Fruit fly (Drosophila melanogaster) whole organism, prepupa: ENCODE results near the gene cpo.
A peak's percentile ranks its signal among the peaks of the same experiment; 100 is the strongest.

Experiments
- Blimp-1 ChIP-seq: fragments of 200-800 bp; sonication (Bioruptor generic); optimal IDR thresholded peaks from 3 replicates; lab custom pipeline; 2017; ENCODE audit warnings: missing biosample characterization, missing genetic modification characterization, mild to moderate bottlenecking, moderate library complexity, missing genetic modification reagents
- CG10631 ChIP-seq: fragments of 200-800 bp; sonication (Bioruptor generic); optimal IDR thresholded peaks from 2 replicates; lab custom pipeline; 2016; ENCODE audit warnings: missing biosample characterization, missing genetic modification characterization
- CG10669 ChIP-seq: fragments of 200-800 bp; sonication (Bioruptor generic); optimal IDR thresholded peaks from 3 replicates; lab custom pipeline; 2018; ENCODE audit warnings: missing biosample characterization, mild to moderate bottlenecking, missing genetic modification characterization, moderate library complexity
- CG11294 ChIP-seq: fragments of 200-800 bp; sonication (Bioruptor generic); IDR thresholded peaks from 2 replicates; pipeline ENCODE4 v1.3.6; 2022; ENCODE audit warnings: missing biosample characterization, missing genetic modification characterization
- CG11762 ChIP-seq: fragments of 200-800 bp; sonication (Bioruptor generic); optimal IDR thresholded peaks from 3 replicates; lab custom pipeline; 2016; ENCODE audit warnings: missing biosample characterization, missing genetic modification characterization; ENCODE audit not compliant: insufficient read depth
- CG11902 ChIP-seq: fragments of 200-800 bp; sonication (Bioruptor generic); optimal IDR thresholded peaks from 3 replicates; lab custom pipeline; 2016; ENCODE audit warnings: missing biosample characterization, missing genetic modification characterization
- CG15336 ChIP-seq: fragments of 200-800 bp; sonication (Bioruptor generic); IDR thresholded peaks from 2 replicates; pipeline ENCODE4 v1.3.6; 2022; ENCODE audit warnings: missing biosample characterization, missing genetic modification characterization
- CG16779 ChIP-seq: fragments of 200-800 bp; sonication (Bioruptor generic); optimal IDR thresholded peaks from 3 replicates; lab custom pipeline; 2017; ENCODE audit warnings: missing biosample characterization, mild to moderate bottlenecking, missing genetic modification characterization
- CG3032 ChIP-seq: fragments of 200-800 bp; optimal IDR thresholded peaks from 2 replicates; lab custom pipeline; 2019; ENCODE audit warnings: missing biosample characterization, mild to moderate bottlenecking, missing genetic modification characterization, moderate library complexity
- CG3919 ChIP-seq: fragments of 200-800 bp; sonication (Bioruptor generic); optimal IDR thresholded peaks from 3 replicates; lab custom pipeline; 2016; ENCODE audit warnings: missing biosample characterization, missing genetic modification characterization
- CG4318 ChIP-seq: fragments of 200-800 bp; sonication (Bioruptor generic); optimal IDR thresholded peaks from 3 replicates; lab custom pipeline; 2017; ENCODE audit warnings: missing biosample characterization, mild to moderate bottlenecking, missing genetic modification characterization
- CG6163 ChIP-seq: fragments of 200-800 bp; sonication (Bioruptor generic); IDR thresholded peaks from 3 replicates; pipeline ENCODE4 v1.3.6; 2022; ENCODE audit warnings: missing biosample characterization, missing genetic modification characterization
- CG6276 ChIP-seq: fragments of 200-800 bp; sonication (Bioruptor generic); optimal IDR thresholded peaks from 2 replicates; lab custom pipeline; 2017; ENCODE audit warnings: missing biosample characterization, mild to moderate bottlenecking, missing genetic modification characterization
- CG6792 ChIP-seq: fragments of 200-800 bp; sonication (Bioruptor generic); optimal IDR thresholded peaks from 3 replicates; lab custom pipeline; 2016; ENCODE audit warnings: missing biosample characterization, missing genetic modification characterization
- CG6808 ChIP-seq: fragments of 200-800 bp; sonication (Bioruptor generic); optimal IDR thresholded peaks from 3 replicates; lab custom pipeline; 2017; ENCODE audit warnings: missing biosample characterization, missing genetic modification characterization, mild to moderate bottlenecking, moderate library complexity, missing genetic modification reagents
- CG6854 ChIP-seq: fragments of 200-800 bp; sonication (Bioruptor generic); optimal IDR thresholded peaks from 2 replicates; lab custom pipeline; 2017; ENCODE audit warnings: missing biosample characterization, mild to moderate bottlenecking, missing genetic modification characterization
- CG7368 ChIP-seq: fragments of 200-800 bp; sonication (Bioruptor generic); optimal IDR thresholded peaks from 3 replicates; lab custom pipeline; 2016; ENCODE audit warnings: missing biosample characterization, missing genetic modification characterization
- CG8119 ChIP-seq: fragments of 200-800 bp; sonication (Bioruptor generic); IDR thresholded peaks from 3 replicates; pipeline ENCODE4 v1.3.6; 2022; ENCODE audit warnings: missing biosample characterization, missing genetic modification characterization
- CG8319 ChIP-seq: fragments of 200-800 bp; sonication (Bioruptor generic); optimal IDR thresholded peaks from 3 replicates; lab custom pipeline; 2016; ENCODE audit warnings: missing biosample characterization, missing genetic modification characterization
- CG8632 ChIP-seq: fragments of 200-800 bp; sonication (Bioruptor generic); optimal IDR thresholded peaks from 3 replicates; lab custom pipeline; 2016; ENCODE audit warnings: missing biosample characterization, missing genetic modification characterization
- CG9139 ChIP-seq: fragments of 200-800 bp; sonication (Bioruptor generic); optimal IDR thresholded peaks from 3 replicates; lab custom pipeline; 2017; ENCODE audit warnings: missing biosample characterization, mild to moderate bottlenecking, missing genetic modification characterization
- Eip75B ChIP-seq: fragments of 200-800 bp; sonication (Bioruptor generic); optimal IDR thresholded peaks from 3 replicates; lab custom pipeline; 2016; ENCODE audit warnings: missing biosample characterization, missing genetic modification characterization
- Eip78C ChIP-seq: fragments of 200-800 bp; sonication (Bioruptor generic); peaks from one replicate; lab custom pipeline; 2016; ENCODE audit warnings: missing biosample characterization, missing genetic modification characterization
- Eip93F ChIP-seq: fragments of 200-800 bp; sonication (Bioruptor generic); optimal IDR thresholded peaks from 2 replicates; lab custom pipeline; 2016; ENCODE audit warnings: missing biosample characterization, mild to moderate bottlenecking, missing genetic modification characterization
- Ets96B ChIP-seq: fragments of 200-800 bp; optimal IDR thresholded peaks from 2 replicates; lab custom pipeline; 2019; ENCODE audit warnings: missing biosample characterization, mild to moderate bottlenecking, missing genetic modification characterization, moderate library complexity
- Gug ChIP-seq: fragments of 200-800 bp; sonication (Bioruptor generic); IDR thresholded peaks from 2 replicates; pipeline ENCODE4 v1.3.6; 2022; ENCODE audit warnings: missing biosample characterization, missing genetic modification characterization
- Hr39 ChIP-seq: fragments of 200-800 bp; sonication (Bioruptor generic); optimal IDR thresholded peaks from 2 replicates; lab custom pipeline; 2016; ENCODE audit warnings: missing biosample characterization, missing genetic modification characterization
- Hr4 ChIP-seq: fragments of 200-800 bp; sonication (Bioruptor generic); optimal IDR thresholded peaks from 3 replicates; lab custom pipeline; 2016; ENCODE audit warnings: missing biosample characterization, missing genetic modification characterization
- Lpt ChIP-seq: fragments of 200-800 bp; sonication (Bioruptor generic); optimal IDR thresholded peaks from 3 replicates; lab custom pipeline; 2016; ENCODE audit warnings: missing biosample characterization, missing genetic modification characterization
- Met ChIP-seq: fragments of 200-800 bp; sonication (Bioruptor generic); optimal IDR thresholded peaks from 3 replicates; lab custom pipeline; 2016; ENCODE audit warnings: missing biosample characterization, missing genetic modification characterization
- OdsH ChIP-seq: fragments of 200-800 bp; sonication (Bioruptor generic); optimal IDR thresholded peaks from 3 replicates; lab custom pipeline; 2016; ENCODE audit warnings: missing biosample characterization, missing genetic modification characterization
- Smox ChIP-seq: fragments of 200-800 bp; sonication (Bioruptor generic); optimal IDR thresholded peaks from 3 replicates; lab custom pipeline; 2016; ENCODE audit warnings: missing biosample characterization, missing genetic modification characterization
- Sox102F ChIP-seq: fragments of 200-800 bp; sonication (Bioruptor generic); optimal IDR thresholded peaks from 2 replicates; lab custom pipeline; 2016; ENCODE audit warnings: missing biosample characterization, mild to moderate bottlenecking, missing genetic modification characterization
- Sox14 ChIP-seq: fragments of 200-800 bp; sonication (Bioruptor generic); optimal IDR thresholded peaks from 3 replicates; lab custom pipeline; 2016; ENCODE audit warnings: missing biosample characterization, missing genetic modification characterization
- Sox15 ChIP-seq: fragments of 200-800 bp; sonication (Bioruptor generic); optimal IDR thresholded peaks from 3 replicates; lab custom pipeline; 2016; ENCODE audit warnings: missing biosample characterization, missing genetic modification characterization
- acj6 ChIP-seq: fragments of 200-800 bp; sonication (Bioruptor generic); optimal IDR thresholded peaks from 3 replicates; lab custom pipeline; 2016; ENCODE audit warnings: missing biosample characterization, missing genetic modification characterization
- cyc ChIP-seq: fragments of 200-800 bp; sonication (Bioruptor generic); optimal IDR thresholded peaks from 3 replicates; lab custom pipeline; 2016; ENCODE audit warnings: missing biosample characterization, missing genetic modification characterization
- dac ChIP-seq: fragments of 200-800 bp; sonication (Bioruptor generic); optimal IDR thresholded peaks from 2 replicates; lab custom pipeline; 2017; ENCODE audit warnings: missing biosample characterization, mild to moderate bottlenecking, missing genetic modification characterization
- dsx ChIP-seq: fragments of 200-800 bp; optimal IDR thresholded peaks from 3 replicates; lab custom pipeline; 2019; ENCODE audit warnings: missing biosample characterization, mild to moderate bottlenecking, missing genetic modification characterization, moderate library complexity; ENCODE audit not compliant: poor library complexity, severe bottlenecking
- eg ChIP-seq: fragments of 200-800 bp; sonication (Bioruptor generic); IDR thresholded peaks from 3 replicates; pipeline ENCODE4 v1.3.6; 2022; ENCODE audit warnings: missing biosample characterization, missing genetic modification characterization
- fd59A ChIP-seq: fragments of 200-800 bp; sonication (Bioruptor generic); optimal IDR thresholded peaks from 2 replicates; lab custom pipeline; 2017; ENCODE audit warnings: missing biosample characterization, mild to moderate bottlenecking, missing genetic modification characterization, missing genetic modification reagents
- fd85E ChIP-seq: fragments of 200-800 bp; sonication (Bioruptor generic); optimal IDR thresholded peaks from 3 replicates; lab custom pipeline; 2016; ENCODE audit warnings: missing biosample characterization, missing genetic modification characterization
- fkh ChIP-seq: fragments of 200-800 bp; sonication (Bioruptor generic); optimal IDR thresholded peaks from 3 replicates; lab custom pipeline; 2017; ENCODE audit warnings: missing biosample characterization, mild to moderate bottlenecking, missing genetic modification characterization, moderate library complexity
- lz ChIP-seq: fragments of 200-800 bp; sonication (Bioruptor generic); optimal IDR thresholded peaks from 3 replicates; lab custom pipeline; 2016; ENCODE audit warnings: missing biosample characterization, missing genetic modification characterization
- net ChIP-seq: fragments of 200-800 bp; sonication (Bioruptor generic); optimal IDR thresholded peaks from 3 replicates; lab custom pipeline; 2016; ENCODE audit warnings: missing biosample characterization, missing genetic modification characterization
- pdm3 ChIP-seq: fragments of 200-800 bp; sonication (Bioruptor generic); optimal IDR thresholded peaks from 3 replicates; lab custom pipeline; 2016; ENCODE audit warnings: missing biosample characterization, missing genetic modification characterization
- salr ChIP-seq, 2 experiments: fragments of 200-800 bp; sonication (Bioruptor generic); optimal IDR thresholded peaks; 3 replicates each; lab custom pipeline; 2016 to 2018; ENCODE audit warnings: missing biosample characterization in 2 of 2, missing genetic modification characterization in 2 of 2, mild to moderate bottlenecking in 1 of 2
- spab ChIP-seq: fragments of 200-800 bp; sonication (Bioruptor generic); optimal IDR thresholded peaks from 2 replicates; lab custom pipeline; 2017; ENCODE audit warnings: missing biosample characterization, mild to moderate bottlenecking, missing genetic modification characterization, missing genetic modification reagents
- svp ChIP-seq: fragments of 200-800 bp; sonication (Bioruptor generic); peaks from one replicate; lab custom pipeline; 2016; ENCODE audit warnings: missing biosample characterization, missing genetic modification characterization
- vri ChIP-seq: fragments of 200-800 bp; sonication (Bioruptor generic); optimal IDR thresholded peaks from 3 replicates; lab custom pipeline; 2016; ENCODE audit warnings: missing biosample characterization, mild to moderate bottlenecking, missing genetic modification characterization

The cpo gene

dm6 chr3R:17945753-17946152, 26.1 kb downstream of the cpo start:
- peak; percentile 72 for TF ChIP-seq fkh
- no peak for TF ChIP-seq CG10669 (GFP tag; lab: Kevin White, UChicago)
- TF ChIP-seq, all 60 proteins: peak for 1

dm6 chr3R:17946246-17946645, 26.6 kb downstream of the cpo start:
- peak; percentile 79 for TF ChIP-seq fd59A
- TF ChIP-seq CG9139: peak; percentile 65
- TF ChIP-seq CG11902 (GFP tag; lab: Kevin White, UChicago): no peak
- TF ChIP-seq spab (GFP tag; lab: Kevin White, UChicago): peak; percentile 85
- peak; percentile 94 for TF ChIP-seq Eip78C (GFP tag; lab: Kevin White, UChicago)
- TF ChIP-seq CG3919 (GFP tag; lab: Kevin White, UChicago): peak; percentile 78
- TF ChIP-seq lz: peak; percentile 41
- peak; percentile 47 for TF ChIP-seq CG7368
- TF ChIP-seq net (GFP tag; lab: Kevin White, UChicago): peak; percentile 53
- TF ChIP-seq CG6276: peak; percentile 46
- TF ChIP-seq CG8632: peak; percentile 28
- TF ChIP-seq CG11294 (GFP tag; lab: Robert Waterston, UW): 0 out of 2 replicates have a peak, but pooled peaks have one; percentile 29
- TF ChIP-seq Met (GFP tag; lab: Kevin White, UChicago): no peak
- TF ChIP-seq CG15336: peak; percentile 48; the same call in 1 of the 2 replicates
- peak; percentile 42 for TF ChIP-seq CG4318 (GFP tag; lab: Kevin White, UChicago)
- TF ChIP-seq acj6 (GFP tag; lab: Kevin White, UChicago): peak; percentile 70
- TF ChIP-seq eg (GFP tag; lab: Robert Waterston, UW): peak; percentile 73
- TF ChIP-seq pdm3: peak; percentile 67
- peak; percentile 86 for TF ChIP-seq CG6163
- TF ChIP-seq CG11762 (GFP tag; lab: Kevin White, UChicago): peak; percentile 58
- no peak for TF ChIP-seq Smox (GFP tag; lab: Kevin White, UChicago)
- peak; percentile 56 for TF ChIP-seq CG6792
- peak; percentile 44 for TF ChIP-seq CG16779 (tag; lab: Kevin White, UChicago)
- TF ChIP-seq OdsH (GFP tag; lab: Kevin White, UChicago): peak; percentile 74
- no peak for TF ChIP-seq fd85E
- peak; percentile 25 for TF ChIP-seq Lpt (GFP tag; lab: Kevin White, UChicago)
- peak; percentile 24 for TF ChIP-seq Hr39
- peak; percentile 72 for TF ChIP-seq Sox14 (GFP tag; lab: Kevin White, UChicago)
- TF ChIP-seq Ets96B (tag; lab: Kevin White, UChicago): peak; percentile 85
- peak; percentile 70 to 71 for TF ChIP-seq salr (GFP tag; optimal IDR thresholded peaks at IDR 0.05; lab: Kevin White, UChicago)
- peak; percentile 77 for TF ChIP-seq Eip75B (GFP tag; lab: Kevin White, UChicago)
- peak; percentile 21 for TF ChIP-seq CG8319 (GFP tag; lab: Kevin White, UChicago)
- TF ChIP-seq Blimp-1: no peak
- TF ChIP-seq dac: no peak
- TF ChIP-seq Sox102F (GFP tag; lab: Kevin White, UChicago): no peak
- peak; percentile 86 for TF ChIP-seq CG3032 (tag; lab: Kevin White, UChicago)
- peak; percentile 84 for TF ChIP-seq CG6808
- peak; percentile 84 for TF ChIP-seq CG10631 (GFP tag; lab: Kevin White, UChicago)
- no peak for TF ChIP-seq vri (GFP tag; lab: Kevin White, UChicago)
- peak; percentile 71 for TF ChIP-seq svp (GFP tag; lab: Kevin White, UChicago)
- TF ChIP-seq CG10669 (GFP tag; lab: Kevin White, UChicago): peak; percentile 82
- peak; percentile 73 for TF ChIP-seq dsx (GFP tag; lab: Kevin White, UChicago)
- TF ChIP-seq fkh: no peak
- TF ChIP-seq CG8119 (GFP tag; lab: Robert Waterston, UW): peak; percentile 60
- TF ChIP-seq Eip93F (GFP tag; lab: Kevin White, UChicago): no peak
- TF ChIP-seq cyc (GFP tag; lab: Kevin White, UChicago): peak; percentile 26
- peak; percentile 45 for TF ChIP-seq Gug (GFP tag; lab: Robert Waterston, UW)
- TF ChIP-seq Hr4 (GFP tag; lab: Kevin White, UChicago): peak; percentile 35
- TF ChIP-seq CG6854 (GFP tag; lab: Kevin White, UChicago): no peak
- no peak for TF ChIP-seq Sox15
